Fruit fly (Drosophila melanogaster): ENCODE measurements around the gene PIG-P.

PIG-P gene

dm6 chr3R:26008892-26009539 lies 49.0 kb downstream of the PIG-P start (continued):
- no peak for TF ChIP-seq CG13894 (tag; optimal IDR thresholded peaks at IDR 0.05)
- TF ChIP-seq tx (GFP tag; optimal IDR thresholded peaks at IDR 0.05), result peak; percentile 87
- peak; percentile 56; the same call in 1 of the 2 replicates for TF ChIP-seq ro (GFP tag; IDR thresholded peaks at IDR 0.05)
- peak; percentile 79; the same call in 2 of the 3 replicates for TF ChIP-seq ase (GFP tag; IDR thresholded peaks at IDR 0.05)
- no peak for TF ChIP-seq tll (GFP tag; optimal IDR thresholded peaks at IDR 0.05)
- peak; percentile 84 for TF ChIP-seq disco-r (GFP tag; optimal IDR thresholded peaks at IDR 0.05)
- peak; percentile 75 for TF ChIP-seq CG6854 (GFP tag; optimal IDR thresholded peaks at IDR 0.05)
- peak; percentile 64 for TF ChIP-seq gt (GFP tag; IDR thresholded peaks at IDR 0.05)
- peak; percentile 65; the same call in 1 of the 2 replicates for TF ChIP-seq sim (GFP tag; IDR thresholded peaks at IDR 0.05)
- peak; percentile 72 for TF ChIP-seq Nf-YC (tag; optimal IDR thresholded peaks at IDR 0.05)
- TF ChIP-seq danr (GFP tag; IDR thresholded peaks at IDR 0.05), result peak; percentile 72
- TF ChIP-seq Nf-YB (GFP tag; optimal IDR thresholded peaks at IDR 0.05), result peak; percentile 69
- no peak for TF ChIP-seq pros (GFP tag; optimal IDR thresholded peaks at IDR 0.05)
- TF ChIP-seq CG4730 (GFP tag; IDR thresholded peaks at IDR 0.05), result peak; percentile 84
- TF ChIP-seq lab (GFP tag; optimal IDR thresholded peaks at IDR 0.05), result peak; percentile 88
- no peak for TF ChIP-seq Sin3A (optimal IDR thresholded peaks at IDR 0.05)
- TF ChIP-seq slp2 (GFP tag; optimal IDR thresholded peaks at IDR 0.05), result peak; percentile 68
- peak; percentile 90 for TF ChIP-seq CG7556 (GFP tag; optimal IDR thresholded peaks at IDR 0.05)
- TF ChIP-seq CG13624 (GFP tag; optimal IDR thresholded peaks at IDR 0.05), result peak; percentile 81
- peak; percentile 6 for TF ChIP-seq CG7928 (GFP tag; optimal IDR thresholded peaks at IDR 0.05)
- TF ChIP-seq gro (GFP tag; optimal IDR thresholded peaks at IDR 0.05), result peak; percentile 66
- peak; percentile 69 for TF ChIP-seq CG6813 (GFP tag; optimal IDR thresholded peaks at IDR 0.05)
- TF ChIP-seq Xbp1 (GFP tag; optimal IDR thresholded peaks at IDR 0.05), result peak; percentile 90
- peak; percentile 73 for TF ChIP-seq CG31388 (GFP tag; optimal IDR thresholded peaks at IDR 0.05)
- TF ChIP-seq NC2β (GFP tag; optimal IDR thresholded peaks at IDR 0.05), result peak; percentile 80
- TF ChIP-seq nmo (GFP tag; optimal IDR thresholded peaks at IDR 0.05), result peak; percentile 93
- TF ChIP-seq CG11398 (GFP tag; optimal IDR thresholded peaks at IDR 0.05), result peak; percentile 84
- TF ChIP-seq CG31365 (tag; optimal IDR thresholded peaks at IDR 0.05), result peak; percentile 26
- peak; percentile 77 for TF ChIP-seq shn (GFP tag; optimal IDR thresholded peaks at IDR 0.05)
- peak; percentile 90 for TF ChIP-seq dmrt11E (tag; optimal IDR thresholded peaks at IDR 0.05)
- peak; percentile 83 for TF ChIP-seq croc (GFP tag; conservative IDR thresholded peaks at IDR 0.05)
- TF ChIP-seq her (GFP tag; optimal IDR thresholded peaks at IDR 0.05), result peak; percentile 69
- peak; percentile 91 for TF ChIP-seq CG10979 (tag; optimal IDR thresholded peaks at IDR 0.05)
- peak; percentile 46 for TF ChIP-seq ab (GFP tag; optimal IDR thresholded peaks at IDR 0.05)
- peak; percentile 82 for TF ChIP-seq fd64A (GFP tag; optimal IDR thresholded peaks at IDR 0.05)
- peak; percentile 80 for TF ChIP-seq CG10654 (GFP tag; optimal IDR thresholded peaks at IDR 0.05)
- peak; percentile 76 for TF ChIP-seq Optix (GFP tag; IDR thresholded peaks at IDR 0.05)
- peak; percentile 85 for TF ChIP-seq jumu (GFP tag; optimal IDR thresholded peaks at IDR 0.05)
- peak; percentile 72 for TF ChIP-seq CG8089 (GFP tag; optimal IDR thresholded peaks at IDR 0.05)
- peak; percentile 80; the same call in 2 of the 3 replicates for TF ChIP-seq Dbx (GFP tag; IDR thresholded peaks at IDR 0.05)
- peak; percentile 88 for TF ChIP-seq tgo (GFP tag; IDR thresholded peaks at IDR 0.05)
- peak; percentile 91 for TF ChIP-seq PHDP (tag; optimal IDR thresholded peaks at IDR 0.05)
- peak; percentile 58 for TF ChIP-seq pb (GFP tag; optimal IDR thresholded peaks at IDR 0.05)
- TF ChIP-seq bbx (GFP tag; IDR thresholded peaks at IDR 0.05; ENCODE audit: partially characterized antibody), result no peak
- TF ChIP-seq pfk (GFP tag; optimal IDR thresholded peaks at IDR 0.05), result no peak
- TF ChIP-seq CG9437 (GFP tag; optimal IDR thresholded peaks at IDR 0.05), result peak; percentile 83
- TF ChIP-seq hth (optimal IDR thresholded peaks at IDR 0.05), result no peak
- no peak for TF ChIP-seq CkIIα-i1 (GFP tag; IDR thresholded peaks at IDR 0.05)
- TF ChIP-seq ftz-f1 (GFP tag; optimal IDR thresholded peaks at IDR 0.05), result no peak

Data from whole organism, embryonic.